Fruit fly (Drosophila melanogaster) whole organism, embryonic: Measurements from ENCODE around the gene InR.

ENCODE experiments used
- Ada2b ChIP-seq: fragments of 200-800 bp; sonication (Bioruptor generic); IDR thresholded peaks from 2 replicates; pipeline ENCODE4 v1.3.6; 2022; ENCODE audit warnings: missing biosample characterization, missing genetic modification characterization
- MTF-1 ChIP-seq: fragments of 200-800 bp; sonication (Bioruptor generic); optimal IDR thresholded peaks from 2 replicates; lab custom pipeline; 2018; ENCODE audit warnings: missing biosample characterization, mild to moderate bottlenecking, missing genetic modification characterization, borderline replicate concordance
- NC2α ChIP-seq: fragments of 200-800 bp; sonication (Bioruptor generic); optimal IDR thresholded peaks from 2 replicates; lab custom pipeline; 2016; ENCODE audit warnings: missing biosample characterization, missing genetic modification characterization
- Stat92E ChIP-seq, 3 experiments: fragments of >200 bp in 2 of 3; fragments of 200-800 bp in 1 of 3; sonication (Bioruptor generic) in 1 of 3; optimal IDR thresholded peaks; 2 replicates each; lab custom pipeline; 2017 to 2019; ENCODE audit warnings: missing biosample characterization in 3 of 3, missing genetic modification characterization in 3 of 3, mild to moderate bottlenecking in 1 of 3, moderate library complexity in 1 of 3
- cato ChIP-seq: fragments of 200-800 bp; sonication (Bioruptor generic); optimal IDR thresholded peaks from 2 replicates; lab custom pipeline; 2016; ENCODE audit warnings: missing biosample characterization, missing genetic modification characterization, borderline replicate concordance
- dm ChIP-seq: fragments of 200-800 bp; sonication (Bioruptor generic); optimal IDR thresholded peaks from 3 replicates; lab custom pipeline; 2016; ENCODE audit warnings: missing biosample characterization, missing genetic modification characterization
- gce ChIP-seq: fragments of 200-800 bp; sonication (Bioruptor generic); IDR thresholded peaks from 3 replicates; pipeline ENCODE4 v1.3.6; 2022; ENCODE audit warnings: missing biosample characterization, missing genetic modification characterization
- gem ChIP-seq: fragments of 200-800 bp; sonication (Bioruptor generic); optimal IDR thresholded peaks from 2 replicates; lab custom pipeline; 2019; ENCODE audit warnings: missing biosample characterization, mild to moderate bottlenecking, missing genetic modification characterization, moderate library complexity

DNA sequence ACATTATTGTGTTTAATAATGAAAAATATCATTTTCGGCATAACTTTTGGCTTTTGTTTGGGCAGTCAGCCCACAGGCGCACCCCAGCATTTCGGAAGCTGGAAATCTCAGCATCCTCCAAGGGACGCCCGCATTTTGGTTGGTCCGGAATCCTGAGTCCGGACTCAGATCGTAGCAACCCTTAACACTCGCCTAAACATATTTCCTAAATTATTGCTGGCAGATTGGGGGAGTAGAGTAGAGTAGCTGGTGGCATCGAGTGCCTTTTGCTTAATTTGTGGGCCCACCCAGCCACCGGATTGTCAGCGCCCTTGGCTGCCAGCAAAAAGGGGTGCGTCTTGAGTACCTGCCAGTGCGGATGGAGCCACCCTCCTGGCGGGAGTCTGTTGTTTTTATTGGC is 84.9 kb downstream of the InR start:
- TF ChIP-seq Stat92E (GFP tag; optimal IDR thresholded peaks at IDR 0.05; lab: Kevin White, UChicago): no peak
- TF ChIP-seq gem (tag; lab: Kevin White, UChicago): no peak
- TF ChIP-seq NC2α (GFP tag; lab: Kevin White, UChicago): no peak
- no peak for TF ChIP-seq MTF-1 (GFP tag; lab: Kevin White, UChicago)
- TF ChIP-seq gce (GFP tag; lab: Robert Waterston, UW): no peak
- TF ChIP-seq Ada2b (GFP tag; lab: Robert Waterston, UW): no peak
- TF ChIP-seq cato: no peak
- no peak for TF ChIP-seq dm (GFP tag; lab: Kevin White, UChicago)
